Worm (Caenorhabditis elegans) whole organism, late embryonic: ENCODE data around the gene srh-271.

ENCODE experiments used
- T23F11.4 ChIP-seq: fragments of 200-800 bp; sonication (Bioruptor generic); optimal IDR thresholded peaks from 2 replicates; lab custom pipeline; 2018; ENCODE audit warnings: mild to moderate bottlenecking, missing genetic modification characterization, missing compliant biosample characterization
- ahr-1 ChIP-seq: sonication (generic microtip); optimal IDR thresholded peaks from 2 replicates; lab custom pipeline; 2016; ENCODE audit warnings: missing genetic modification characterization, missing compliant biosample characterization
- ceh-14 ChIP-seq: sonication (generic microtip); optimal IDR thresholded peaks from 2 replicates; lab custom pipeline; 2016; ENCODE audit warnings: missing genotype, missing genetic modification characterization, missing compliant biosample characterization
- ceh-19 ChIP-seq: fragments of 200-800 bp; sonication (Bioruptor generic); optimal IDR thresholded peaks from 2 replicates; lab custom pipeline; 2018; ENCODE audit warnings: mild to moderate bottlenecking, missing genetic modification characterization, missing compliant biosample characterization
- ceh-2 ChIP-seq: sonication (generic microtip); optimal IDR thresholded peaks from 2 replicates; lab custom pipeline; 2016; ENCODE audit warnings: missing genotype, missing genetic modification characterization, missing compliant biosample characterization
- ceh-22 ChIP-seq: sonication (generic microtip); optimal IDR thresholded peaks from 2 replicates; lab custom pipeline; 2017; ENCODE audit warnings: missing biosample characterization, missing genetic modification characterization
- ceh-30 ChIP-seq: fragments of 150-350 bp; optimal IDR thresholded peaks from 2 replicates; lab custom pipeline; 2014; ENCODE audit warnings: missing biosample characterization, missing genetic modification characterization
- ceh-34 ChIP-seq: sonication (generic microtip); optimal IDR thresholded peaks from 2 replicates; lab custom pipeline; 2016; ENCODE audit warnings: mild to moderate bottlenecking, missing genetic modification characterization, missing compliant biosample characterization
- ceh-45 ChIP-seq: fragments of 200-800 bp; sonication (Bioruptor generic); IDR thresholded peaks from 2 replicates; pipeline ENCODE4 v1.3.6; 2022; ENCODE audit warnings: missing genetic modification reagents, missing genetic modification characterization, missing compliant biosample characterization
- ceh-6 ChIP-seq: fragments of 200-800 bp; sonication (Bioruptor generic); optimal IDR thresholded peaks from 2 replicates; lab custom pipeline; 2018; ENCODE audit warnings: mild to moderate bottlenecking, missing genetic modification characterization, missing compliant biosample characterization
- che-1 ChIP-seq: sonication (generic microtip); optimal IDR thresholded peaks from 2 replicates; lab custom pipeline; 2016; ENCODE audit warnings: mild to moderate bottlenecking, missing genetic modification characterization, missing compliant biosample characterization
- dmd-4 ChIP-seq: sonication (generic microtip); optimal IDR thresholded peaks from 2 replicates; lab custom pipeline; 2016; ENCODE audit warnings: borderline replicate concordance, missing genetic modification characterization, missing compliant biosample characterization
- dve-1 ChIP-seq: sonication (generic microtip); optimal IDR thresholded peaks from 2 replicates; lab custom pipeline; 2017; ENCODE audit warnings: antibody characterized with exemption, mild to moderate bottlenecking, missing genetic modification characterization, missing compliant biosample characterization
- elt-2 ChIP-seq: sonication (generic microtip); optimal IDR thresholded peaks from 2 replicates; lab custom pipeline; 2016; ENCODE audit warnings: missing genetic modification reagents, missing genetic modification characterization, missing compliant biosample characterization
- fkh-10 ChIP-seq: fragments of 150-350 bp; optimal IDR thresholded peaks from 2 replicates; lab custom pipeline; 2014; ENCODE audit warnings: missing biosample characterization, missing genetic modification reagents, missing genetic modification characterization
- fkh-6 ChIP-seq: sonication (generic microtip); optimal IDR thresholded peaks from 2 replicates; lab custom pipeline; 2016; ENCODE audit warnings: missing genetic modification characterization, missing compliant biosample characterization
- hlh-15 ChIP-seq: sonication (generic microtip); optimal IDR thresholded peaks from 2 replicates; lab custom pipeline; 2016; ENCODE audit warnings: missing genetic modification characterization, missing compliant biosample characterization
- hlh-30 ChIP-seq: sonication (generic microtip); optimal IDR thresholded peaks from 2 replicates; lab custom pipeline; 2017; ENCODE audit warnings: antibody characterized with exemption, missing genetic modification characterization, missing compliant biosample characterization; ENCODE audit not compliant: insufficient read depth
- hlh-6 ChIP-seq: sonication (generic microtip); optimal IDR thresholded peaks from 2 replicates; lab custom pipeline; 2016; ENCODE audit warnings: missing genotype, missing genetic modification characterization, missing compliant biosample characterization
- hlh-8 ChIP-seq: sonication (generic microtip); optimal IDR thresholded peaks from 2 replicates; lab custom pipeline; 2016; ENCODE audit warnings: missing genotype, missing genetic modification characterization, missing compliant biosample characterization
- lin-11 ChIP-seq: fragments of 200-800 bp; sonication (Bioruptor generic); optimal IDR thresholded peaks from 2 replicates; lab custom pipeline; 2018; ENCODE audit warnings: mild to moderate bottlenecking, missing genetic modification characterization, missing compliant biosample characterization
- madf-2 ChIP-seq: sonication (generic microtip); optimal IDR thresholded peaks from 2 replicates; lab custom pipeline; 2017; ENCODE audit warnings: missing genetic modification characterization, missing compliant biosample characterization
- nfya-1 ChIP-seq: sonication (generic microtip); optimal IDR thresholded peaks from 2 replicates; lab custom pipeline; 2017; ENCODE audit warnings: missing genetic modification characterization, mild to moderate bottlenecking, missing compliant biosample characterization, antibody characterized with exemption, moderate library complexity
- nhr-232 ChIP-seq: sonication (generic microtip); optimal IDR thresholded peaks from 2 replicates; lab custom pipeline; 2016; ENCODE audit warnings: missing genetic modification characterization, missing compliant biosample characterization
- npax-4 ChIP-seq: sonication (generic microtip); optimal IDR thresholded peaks from 2 replicates; lab custom pipeline; 2016; ENCODE audit warnings: missing genetic modification characterization, missing compliant biosample characterization
- odd-2 ChIP-seq: sonication (generic microtip); optimal IDR thresholded peaks from 2 replicates; lab custom pipeline; 2017; ENCODE audit warnings: antibody characterized with exemption, mild to moderate bottlenecking, missing genetic modification characterization, missing compliant biosample characterization
- pat-9 ChIP-seq: fragments of 200-800 bp; sonication (Bioruptor generic); optimal IDR thresholded peaks from 2 replicates; lab custom pipeline; 2018; ENCODE audit warnings: mild to moderate bottlenecking, missing genetic modification characterization, moderate library complexity, missing compliant biosample characterization
- pha-4 ChIP-seq: fragments of 150-350 bp; optimal IDR thresholded peaks from 2 replicates; lab custom pipeline; 2018; ENCODE audit warnings: missing biosample characterization, missing genetic modification reagents, missing genetic modification characterization
- ref-2 ChIP-seq: sonication (generic microtip); optimal IDR thresholded peaks from 2 replicates; lab custom pipeline; 2016; ENCODE audit warnings: missing genetic modification characterization, missing compliant biosample characterization
- rnt-1 ChIP-seq: sonication (generic microtip); optimal IDR thresholded peaks from 2 replicates; lab custom pipeline; 2016; ENCODE audit warnings: missing genetic modification characterization, missing compliant biosample characterization
- sdc-2 ChIP-seq: sonication (generic microtip); optimal IDR thresholded peaks from 2 replicates; lab custom pipeline; 2016; ENCODE audit warnings: missing genotype, missing genetic modification characterization, missing compliant biosample characterization
- sox-4 ChIP-seq: sonication (generic microtip); optimal IDR thresholded peaks from 2 replicates; lab custom pipeline; 2017; ENCODE audit warnings: mild to moderate bottlenecking, missing genetic modification characterization, inconsistent platforms, missing compliant biosample characterization
- tbx-2 ChIP-seq: sonication (generic microtip); optimal IDR thresholded peaks from 2 replicates; lab custom pipeline; 2016; ENCODE audit warnings: missing genetic modification characterization, missing compliant biosample characterization
- tbx-7 ChIP-seq: sonication (generic microtip); optimal IDR thresholded peaks from 2 replicates; lab custom pipeline; 2016; ENCODE audit warnings: missing genotype, missing genetic modification characterization, missing compliant biosample characterization
- unc-3 ChIP-seq, 2 experiments: fragments of 200-800 bp in 1 of 2; sonication (Bioruptor generic) in 1 of 2; sonication (generic microtip) in 1 of 2; conservative IDR thresholded peaks in 1 of 2; optimal IDR thresholded peaks in 1 of 2; 2 replicates each; pipeline versions ENCODE4 v1.3.6 to Lab custom; 2016 to 2022; ENCODE audit warnings: missing compliant biosample characterization in 2 of 2, missing genetic modification characterization in 2 of 2, missing genetic modification reagents in 1 of 2
- unc-42 ChIP-seq: sonication (generic microtip); optimal IDR thresholded peaks from 2 replicates; lab custom pipeline; 2016; ENCODE audit warnings: missing genotype, missing genetic modification characterization, missing compliant biosample characterization
- ztf-16 ChIP-seq: sonication (generic microtip); optimal IDR thresholded peaks from 2 replicates; lab custom pipeline; 2017; ENCODE audit warnings: missing genetic modification characterization, missing compliant biosample characterization

The srh-271 gene

DNA sequence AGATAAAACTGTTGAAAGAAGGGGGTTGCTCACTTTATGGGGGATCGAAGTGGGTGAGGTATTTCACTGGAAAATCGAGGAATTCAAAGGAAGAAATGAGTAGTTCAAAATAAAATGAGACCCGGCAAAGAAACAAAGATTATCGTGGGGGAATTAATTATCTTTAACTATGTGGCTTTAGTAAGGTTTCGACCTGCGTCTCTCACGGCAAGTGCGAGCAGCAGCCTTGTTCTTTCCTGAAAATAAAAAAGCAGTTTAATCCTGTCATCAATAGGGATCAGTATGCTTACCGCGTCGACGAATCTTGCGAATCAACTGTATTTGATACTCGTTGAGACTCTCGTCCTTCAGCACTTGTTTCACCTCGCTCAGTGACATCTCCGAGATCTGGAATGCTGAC, at the start of gene srh-271:
srh-271 (minus strand) TSS at position 101 of the 400 bp plus-strand sequence.
- no peak for TF ChIP-seq pha-4
- no peak for TF ChIP-seq unc-3 (GFP tag; conservative IDR thresholded peaks at IDR 0.05; lab: Robert Waterston, UW)
- no peak for TF ChIP-seq unc-3 (tag; optimal IDR thresholded peaks at IDR 0.05; lab: Kevin White, UChicago)
- TF ChIP-seq ahr-1 (tag; lab: Kevin White, UChicago) = no peak
- no peak for TF ChIP-seq unc-42
- TF ChIP-seq fkh-6 (tag; lab: Kevin White, UChicago) = no peak
- TF ChIP-seq tbx-7 (tag; lab: Kevin White, UChicago) = no peak
- no peak for TF ChIP-seq hlh-30 (tag; lab: Kevin White, UChicago)
- no peak for TF ChIP-seq sdc-2
- no peak for TF ChIP-seq hlh-8 (tag; lab: Kevin White, UChicago)
- TF ChIP-seq ceh-30 = no peak
- no peak for TF ChIP-seq dve-1 (tag; lab: Kevin White, UChicago)
- TF ChIP-seq ztf-16 (tag; lab: Kevin White, UChicago) = no peak
- no peak for TF ChIP-seq tbx-2 (tag; lab: Kevin White, UChicago)
- no peak for TF ChIP-seq ceh-34 (tag; lab: Kevin White, UChicago)
- no peak for TF ChIP-seq nhr-232
- no peak for TF ChIP-seq dmd-4 (tag; lab: Kevin White, UChicago)
- no peak for TF ChIP-seq nfya-1 (tag; lab: Kevin White, UChicago)

DNA sequence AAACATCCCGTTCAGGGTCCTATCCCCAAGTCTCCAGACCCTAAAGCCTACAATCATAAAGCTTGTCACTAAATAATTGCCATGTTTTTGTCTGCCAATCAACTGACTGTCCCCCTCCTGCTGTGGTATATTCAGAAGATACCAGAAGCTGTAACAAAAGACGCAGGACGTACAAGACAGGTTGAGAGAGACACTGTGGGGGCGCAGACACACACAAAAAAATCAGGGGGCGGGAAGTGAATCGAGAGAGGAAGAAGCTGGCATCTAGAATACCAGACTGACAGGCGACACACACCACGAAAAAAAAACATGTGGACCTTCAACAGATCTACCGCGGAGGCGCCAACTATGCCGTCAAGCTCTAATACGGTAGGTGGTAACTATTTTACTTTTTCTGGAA, 49.4 kb upstream of the srh-271 start, which contains the start of gene kel-8:
kel-8 (plus strand) TSS at position 301 of the 400 bp plus-strand sequence.
- no peak for TF ChIP-seq sox-4 (tag; lab: Kevin White, UChicago)
- TF ChIP-seq dve-1 (tag; lab: Kevin White, UChicago) = no peak
- TF ChIP-seq pha-4 = no peak
- TF ChIP-seq che-1 (tag; lab: Kevin White, UChicago) = no peak
- TF ChIP-seq fkh-10 (GFP tag; lab: Kevin White, UChicago) = no peak
- no peak for TF ChIP-seq hlh-15 (tag; lab: Kevin White, UChicago)
- TF ChIP-seq ceh-14 = no peak
- TF ChIP-seq ref-2 (tag; lab: Kevin White, UChicago) = no peak
- no peak for TF ChIP-seq ceh-2 (tag; lab: Kevin White, UChicago)
- TF ChIP-seq elt-2 (tag; lab: Kevin White, UChicago) = no peak
- TF ChIP-seq pat-9 (tag; lab: Kevin White, UChicago) = no peak
- TF ChIP-seq odd-2 (tag; lab: Kevin White, UChicago) = no peak
- TF ChIP-seq npax-4 (tag; lab: Kevin White, UChicago) = no peak

DNA sequence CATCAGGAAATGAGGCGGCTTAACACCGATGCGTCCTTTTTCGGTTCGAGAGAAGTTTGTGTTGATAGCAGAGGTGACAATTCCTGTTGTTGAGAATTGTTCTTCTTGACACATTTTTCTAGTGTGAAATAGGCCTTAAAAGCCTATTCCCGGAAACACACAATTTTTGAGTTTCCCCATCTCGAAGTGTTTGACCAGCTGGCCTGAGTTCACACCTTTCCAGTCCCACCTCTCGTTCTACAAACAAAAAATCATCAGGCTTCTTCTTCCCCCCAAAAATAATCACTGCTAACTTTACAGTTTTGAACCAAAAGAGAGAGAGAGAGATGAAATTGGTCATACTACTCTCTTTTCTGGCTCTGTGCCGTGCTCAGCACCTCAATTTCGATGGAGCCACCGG, 44.8 kb upstream of the srh-271 start, which contains the start of gene W02G9.4:
W02G9.4 (plus strand) TSS at position 301 of the 400 bp plus-strand sequence.
- TF ChIP-seq ceh-6 (GFP tag; lab: Kevin White, UChicago) = no peak
- TF ChIP-seq hlh-6 = no peak
- TF ChIP-seq sox-4 (tag; lab: Kevin White, UChicago) = no peak
- TF ChIP-seq rnt-1 (tag; lab: Kevin White, UChicago) = no peak
- no peak for TF ChIP-seq T23F11.4 (GFP tag; lab: Kevin White, UChicago)
- no peak for TF ChIP-seq lin-11 (tag; lab: Kevin White, UChicago)
- TF ChIP-seq ceh-22 (tag; lab: Kevin White, UChicago) = no peak
- no peak for TF ChIP-seq ahr-1 (tag; lab: Kevin White, UChicago)
- TF ChIP-seq ceh-19 (GFP tag; lab: Kevin White, UChicago) = no peak
- TF ChIP-seq madf-2 = no peak
- no peak for TF ChIP-seq che-1 (tag; lab: Kevin White, UChicago)
- TF ChIP-seq ceh-14 = no peak
- no peak for TF ChIP-seq ceh-45 (GFP tag; lab: Robert Waterston, UW)
